Worm (Caenorhabditis elegans): ENCODE results near the gene C46A5.6.

Gene C46A5.6

DNA sequence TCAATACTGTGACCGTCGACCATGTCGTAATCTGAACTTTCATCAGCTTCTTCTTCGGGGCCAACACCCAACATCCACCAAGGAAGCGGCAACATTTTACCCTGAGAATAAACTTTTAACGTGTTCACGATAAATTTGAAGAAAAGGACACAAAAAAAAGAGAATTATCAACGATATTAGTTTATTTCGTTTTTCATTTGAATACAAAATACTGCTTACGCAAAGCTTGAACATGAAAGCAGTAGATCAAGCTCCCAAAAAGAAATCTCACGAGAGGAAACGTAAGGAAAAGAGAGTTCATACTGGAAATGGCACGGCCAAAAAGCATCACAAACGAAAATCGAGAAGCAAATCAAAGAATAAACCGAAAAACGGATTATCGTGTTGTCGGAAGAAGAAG is at the start of gene C46A5.6, which contains the start of gene C46A5.1:
Gene C46A5.6, minus strand, starts transcription at position 101 of the 400 bp plus-strand sequence.
Gene C46A5.1, plus strand, starts transcription at position 184 of the 400 bp plus-strand sequence.
- TF ChIP-seq elt-1 (tag; optimal IDR thresholded peaks at IDR 0.05; ENCODE audit: borderline replicate concordance, insufficient read depth) (no peak), drap-1 (GFP tag; optimal IDR thresholded peaks at IDR 0.05) (no peak), zip-8 (tag; optimal IDR thresholded peaks at IDR 0.05) (no peak), cnd-1 (tag; optimal IDR thresholded peaks at IDR 0.05) (no peak), mep-1 (tag; optimal IDR thresholded peaks at IDR 0.05) (no peak), flh-1 (GFP tag; optimal IDR thresholded peaks at IDR 0.05) (no peak), ztf-11 (tag; optimal IDR thresholded peaks at IDR 0.05) (no peak), mls-2 (tag; optimal IDR thresholded peaks at IDR 0.05) (no peak), tbx-8 (GFP tag; optimal IDR thresholded peaks at IDR 0.05) (no peak), unc-62 (GFP tag; optimal IDR thresholded peaks at IDR 0.05) (no peak), bed-3 (GFP tag; optimal IDR thresholded peaks at IDR 0.05) (no peak), nhr-2 (tag; optimal IDR thresholded peaks at IDR 0.05) (no peak)

ce11 chrIV:7812709-7813108 is 49.1 kb upstream of the C46A5.6 start, which contains the start of gene zgpa-1:
TSS of gene zgpa-1 (minus strand) at chrIV:7812809.
- TF ChIP-seq zip-8 (tag; optimal IDR thresholded peaks at IDR 0.05) (no peak), mab-5 (tag; optimal IDR thresholded peaks at IDR 0.05) (no peak), lin-13 (tag; optimal IDR thresholded peaks at IDR 0.05) (no peak), ceh-43 (GFP tag; optimal IDR thresholded peaks at IDR 0.05) (no peak), ham-2 (GFP tag; optimal IDR thresholded peaks at IDR 0.05) (no peak), mep-1 (tag; optimal IDR thresholded peaks at IDR 0.05) (no peak), M03D4.4 (tag; optimal IDR thresholded peaks at IDR 0.05) (no peak), lsy-2 (tag; optimal IDR thresholded peaks at IDR 0.05) (no peak), nhr-12 (tag; optimal IDR thresholded peaks at IDR 0.05) (no peak), ztf-11 (tag; optimal IDR thresholded peaks at IDR 0.05) (no peak), nhr-237 (tag; optimal IDR thresholded peaks at IDR 0.05) (no peak)

- TF ChIP-seq mep-1 (tag; optimal IDR thresholded peaks at IDR 0.05): no peak
- TF ChIP-seq elt-1 (tag; optimal IDR thresholded peaks at IDR 0.05; ENCODE audit: borderline replicate concordance, insufficient read depth): peak; percentile 88
Observed at ce11 chrIV:7808583-7808982, 44.9 kb upstream of the C46A5.6 start, which contains the start of gene C33H5.1. TSS of gene C33H5.1 (plus strand) at chrIV:7808912.

DNA sequence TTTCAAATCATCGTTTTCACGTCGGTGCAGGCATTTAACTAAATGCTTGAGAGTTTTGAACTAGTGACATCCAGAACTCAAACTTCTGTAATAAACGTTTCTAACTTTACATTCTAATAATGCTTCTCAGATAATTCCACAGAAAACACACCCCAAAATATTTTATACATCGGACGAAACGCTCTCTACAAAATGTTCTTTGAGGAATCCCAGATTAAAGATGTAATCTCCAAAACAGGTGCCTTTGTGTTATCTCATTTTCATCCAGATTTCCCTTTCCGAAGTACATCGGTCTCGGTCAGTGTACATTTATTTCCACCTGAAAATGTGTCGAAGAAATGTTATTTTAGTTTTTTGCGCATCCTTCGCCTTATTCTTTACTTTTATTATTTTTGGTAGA is 41.1 kb upstream of the C46A5.6 start, which contains the start of gene C33H5.2:
Gene C33H5.2, plus strand, starts transcription at position 301 of the 400 bp plus-strand sequence.
- TF ChIP-seq elt-1 (tag; optimal IDR thresholded peaks at IDR 0.05; ENCODE audit: borderline replicate concordance, insufficient read depth) (peak; percentile 64), mep-1 (tag; optimal IDR thresholded peaks at IDR 0.05) (no peak), lin-32 (GFP tag; optimal IDR thresholded peaks at IDR 0.05) (no peak)

DNA sequence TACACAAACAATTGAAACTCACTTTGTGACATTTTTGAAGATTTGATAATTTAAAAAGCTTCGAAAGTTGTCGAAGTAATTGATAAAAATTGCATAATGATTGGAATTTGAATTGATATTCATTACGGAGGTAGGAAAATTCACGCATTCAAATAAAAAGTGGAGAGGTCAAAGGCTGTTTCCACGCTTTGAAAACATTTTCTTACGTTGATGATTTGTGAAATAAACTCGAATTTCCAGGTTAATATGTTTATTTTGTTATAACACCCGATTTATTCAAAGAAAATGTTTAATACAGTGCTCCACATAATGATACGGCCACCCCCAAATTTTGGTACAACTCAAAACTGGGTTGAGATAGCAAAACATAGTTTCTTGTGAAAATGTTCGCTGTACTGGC is 39.6 kb upstream of the C46A5.6 start, which contains the start of gene C33H5.16:
Gene C33H5.16, minus strand, starts transcription at position 101 of the 400 bp plus-strand sequence.
- TF ChIP-seq mab-5 (tag; optimal IDR thresholded peaks at IDR 0.05): no peak
- TF ChIP-seq ces-1 (GFP tag; optimal IDR thresholded peaks at IDR 0.05): no peak
- no peak for TF ChIP-seq mls-2 (tag; optimal IDR thresholded peaks at IDR 0.05)
- TF ChIP-seq ceh-43 (GFP tag; optimal IDR thresholded peaks at IDR 0.05): no peak
- no peak for TF ChIP-seq elt-3 (tag; optimal IDR thresholded peaks at IDR 0.05)
- TF ChIP-seq sem-2 (GFP tag; optimal IDR thresholded peaks at IDR 0.05): no peak
- TF ChIP-seq elt-1 (tag; optimal IDR thresholded peaks at IDR 0.05; ENCODE audit: borderline replicate concordance, insufficient read depth): no peak
- no peak for TF ChIP-seq ceh-39 (tag; optimal IDR thresholded peaks at IDR 0.05)
- TF ChIP-seq mep-1 (tag; optimal IDR thresholded peaks at IDR 0.05): no peak
- TF ChIP-seq M03D4.4 (tag; optimal IDR thresholded peaks at IDR 0.05): no peak
- TF ChIP-seq lin-32 (GFP tag; optimal IDR thresholded peaks at IDR 0.05): no peak
- no peak for TF ChIP-seq ham-2 (GFP tag; optimal IDR thresholded peaks at IDR 0.05)
- no peak for TF ChIP-seq hlh-1 (tag; optimal IDR thresholded peaks at IDR 0.05)
- no peak for TF ChIP-seq zip-8 (tag; optimal IDR thresholded peaks at IDR 0.05)
- no peak for TF ChIP-seq snpc-4 (tag; optimal IDR thresholded peaks at IDR 0.05)

DNA sequence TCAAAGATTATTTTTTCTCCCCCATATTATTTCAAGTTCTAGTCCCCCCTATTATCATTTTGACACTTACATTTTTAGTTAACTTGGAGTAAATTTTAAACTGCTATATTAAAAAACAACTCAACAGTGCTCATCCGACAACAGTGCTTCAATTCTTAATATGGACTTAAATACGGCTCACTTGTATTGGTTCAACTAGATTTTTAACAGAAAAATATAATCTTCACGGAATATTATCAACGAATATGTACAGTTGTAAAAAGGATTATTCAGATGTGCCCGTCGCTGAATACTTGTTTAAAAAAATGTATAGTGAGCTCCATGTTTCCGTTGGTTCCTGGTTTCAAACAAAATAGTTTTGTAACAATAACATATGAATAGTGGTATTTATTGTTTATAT is 36.7 kb upstream of the C46A5.6 start:
- no peak for TF ChIP-seq unc-120 (tag; optimal IDR thresholded peaks at IDR 0.05; ENCODE audit: poor library complexity, severe bottlenecking)
- TF ChIP-seq sptf-1 (tag; optimal IDR thresholded peaks at IDR 0.05): no peak
- no peak for TF ChIP-seq mab-5 (tag; optimal IDR thresholded peaks at IDR 0.05)
- no peak for TF ChIP-seq nhr-2 (tag; optimal IDR thresholded peaks at IDR 0.05)
- TF ChIP-seq sem-2 (GFP tag; optimal IDR thresholded peaks at IDR 0.05): no peak
- no peak for TF ChIP-seq nhr-28 (tag; optimal IDR thresholded peaks at IDR 0.05)
- no peak for TF ChIP-seq nhr-12 (tag; optimal IDR thresholded peaks at IDR 0.05)
- TF ChIP-seq drap-1 (GFP tag; optimal IDR thresholded peaks at IDR 0.05): no peak
